Worm (Caenorhabditis elegans): ENCODE data around the gene lipl-1.

The lipl-1 gene

DNA sequence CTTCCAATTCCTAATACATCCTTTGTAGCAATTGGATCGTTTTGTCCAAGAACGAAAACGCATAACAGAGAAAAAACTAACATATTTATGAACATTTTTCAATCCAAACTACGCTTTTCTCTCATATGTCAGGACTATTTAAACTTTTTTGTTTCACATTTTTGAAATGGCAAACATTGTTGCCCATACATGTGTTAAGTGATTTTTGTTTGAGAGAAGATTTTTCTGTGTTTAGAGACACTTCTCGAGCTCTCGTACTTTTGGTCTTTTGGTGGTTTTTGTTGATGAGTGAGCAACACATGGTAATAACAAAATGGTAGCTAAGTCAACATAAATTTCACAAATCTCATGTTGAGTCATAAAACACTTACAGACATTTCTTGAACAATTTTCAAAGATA lies 14.7 kb upstream of the lipl-1 start, which contains the start of gene ttr-28:
ttr-28 (minus strand) TSS at position 101 of the 400 bp plus-strand sequence.
- TF ChIP-seq nhr-28 (tag; optimal IDR thresholded peaks at IDR 0.05), result no peak
- peak in 1 of 2 experiments; percentile 79 for TF ChIP-seq unc-62 (GFP tag; optimal IDR thresholded peaks at IDR 0.05 in 1 of 2)
- TF ChIP-seq unc-62 (tag; optimal IDR thresholded peaks at IDR 0.05), result no peak

DNA sequence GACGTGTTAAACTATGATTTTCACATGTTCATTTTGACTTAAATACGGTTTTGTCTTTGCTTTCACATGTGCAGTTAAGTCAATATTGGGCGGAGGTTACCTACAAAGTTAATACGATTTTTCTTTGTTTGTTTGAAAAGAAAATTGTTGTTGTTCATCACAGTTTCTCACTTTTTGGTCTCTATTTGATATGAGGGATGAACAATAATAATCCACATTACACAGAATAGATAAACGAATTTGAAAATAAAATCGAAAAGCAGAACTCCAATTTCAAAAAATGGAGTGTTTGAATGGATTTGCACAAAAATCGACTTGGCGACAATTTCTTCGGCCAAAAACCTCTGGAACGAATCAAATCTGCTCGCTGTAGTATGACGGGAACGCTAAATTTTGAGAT lies 13.1 kb upstream of the lipl-1 start, which contains the start of gene ttr-29:
ttr-29 (minus strand) TSS at position 101 of the 400 bp plus-strand sequence.
- TF ChIP-seq unc-62 (GFP tag; optimal IDR thresholded peaks at IDR 0.05 in 1 of 2) (peak in 1 of 2 experiments; percentile 18), unc-62 (tag; optimal IDR thresholded peaks at IDR 0.05) (no peak), daf-12 (tag; optimal IDR thresholded peaks at IDR 0.05) (no peak)

DNA sequence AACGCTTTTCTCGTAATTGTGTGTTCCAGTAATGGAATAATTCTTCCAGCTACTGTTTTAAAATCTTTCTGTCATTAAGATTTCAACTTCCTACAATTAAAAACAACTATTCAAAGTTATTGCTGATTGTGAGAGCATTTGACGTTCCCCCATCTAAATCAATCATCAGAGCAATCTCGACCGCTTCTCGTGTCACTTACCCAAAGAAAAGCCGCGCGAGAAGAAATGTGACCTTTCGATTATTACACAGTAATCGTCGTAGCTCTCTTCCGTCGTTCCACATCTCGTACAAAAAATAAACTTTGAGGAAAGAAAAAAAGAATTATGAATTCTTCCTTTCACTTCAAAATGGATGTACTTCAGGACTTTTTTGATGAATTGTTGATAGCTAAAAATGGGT lies 12.3 kb upstream of the lipl-1 start:
- no peak for TF ChIP-seq nhr-6 (tag; optimal IDR thresholded peaks at IDR 0.05)
- no peak for TF ChIP-seq madf-5 (GFP tag; IDR thresholded peaks at IDR 0.05)
- TF ChIP-seq Y5F2A.4 (GFP tag; optimal IDR thresholded peaks at IDR 0.05), result no peak
- TF ChIP-seq mes-2 (tag; optimal IDR thresholded peaks at IDR 0.05; ENCODE audit: poor library complexity, severe bottlenecking), result no peak
- TF ChIP-seq dmd-6 (GFP tag; IDR thresholded peaks at IDR 0.05), result no peak
- TF ChIP-seq zip-2 (tag; optimal IDR thresholded peaks at IDR 0.05), result no peak
- no peak for TF ChIP-seq F44E2.7 (GFP tag; IDR thresholded peaks at IDR 0.05)
- TF ChIP-seq ceh-62 (tag; optimal IDR thresholded peaks at IDR 0.05), result no peak
- no peak for TF ChIP-seq skn-1 (tag; optimal IDR thresholded peaks at IDR 0.05)
- TF ChIP-seq nhr-25 (tag; optimal IDR thresholded peaks at IDR 0.05; ENCODE audit: borderline replicate concordance, insufficient read depth), result no peak
- no peak for TF ChIP-seq spr-1 (tag; optimal IDR thresholded peaks at IDR 0.05)
- TF ChIP-seq daf-8 (GFP tag; IDR thresholded peaks at IDR 0.05), result no peak
- TF ChIP-seq ztf-7 (tag; optimal IDR thresholded peaks at IDR 0.05), result no peak
- no peak for TF ChIP-seq zag-1 (tag; optimal IDR thresholded peaks at IDR 0.05)
- TF ChIP-seq set-16 (GFP tag; IDR thresholded peaks at IDR 0.05), result no peak

DNA sequence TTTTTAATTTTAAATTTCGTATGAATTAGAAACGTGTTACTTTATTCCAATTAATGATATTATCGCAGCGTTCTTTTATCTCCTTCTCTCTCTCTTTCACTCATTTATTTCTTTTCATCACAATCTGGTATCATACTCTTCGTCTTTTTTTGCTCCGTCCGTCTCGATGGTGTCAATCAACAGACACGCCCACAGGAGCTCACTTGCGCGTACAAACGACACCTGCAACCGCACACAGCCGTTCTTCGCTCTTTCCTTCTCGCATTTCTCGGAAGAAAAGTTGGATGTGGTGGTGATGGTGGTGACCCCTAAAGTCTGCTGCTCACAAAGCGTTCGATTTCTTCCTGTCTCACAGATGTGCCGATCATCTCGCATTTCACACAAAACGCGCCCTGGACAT lies 11.2 kb upstream of the lipl-1 start:
- TF ChIP-seq ceh-28 (tag; optimal IDR thresholded peaks at IDR 0.05) (no peak), daf-16 (GFP tag; optimal IDR thresholded peaks at IDR 0.05) (no peak), daf-16 (tag; optimal IDR thresholded peaks at IDR 0.05) (no peak), pha-4 (GFP tag; IDR thresholded peaks at IDR 0.05) (no peak), pha-4 (tag; optimal IDR thresholded peaks at IDR 0.05) (no peak), ztf-11 (tag; optimal IDR thresholded peaks at IDR 0.05) (no peak), aha-1 (tag) (peak; percentile 65), unc-130 (GFP tag; optimal IDR thresholded peaks at IDR 0.05) (no peak), dmd-9 (GFP tag; IDR thresholded peaks at IDR 0.05) (no peak), Y75B8A.6 (GFP tag; IDR thresholded peaks at IDR 0.05) (no peak), vab-7 (GFP tag; IDR thresholded peaks at IDR 0.05) (no peak), lir-3 (tag; optimal IDR thresholded peaks at IDR 0.05) (no peak), php-3 (GFP tag; IDR thresholded peaks at IDR 0.05) (no peak), lin-15B (tag; optimal IDR thresholded peaks at IDR 0.05) (no peak), tra-1 (GFP tag; IDR thresholded peaks at IDR 0.05) (no peak), madf-9 (GFP tag; conservative IDR thresholded peaks at IDR 0.05) (no peak), gei-8 (GFP tag; optimal IDR thresholded peaks at IDR 0.05) (no peak), ces-1 (GFP tag; optimal IDR thresholded peaks at IDR 0.05) (no peak), snpc-4 (tag; optimal IDR thresholded peaks at IDR 0.05) (no peak), ZK337.2 (GFP tag; IDR thresholded peaks at IDR 0.05) (no peak), F49E8.2 (tag; optimal IDR thresholded peaks at IDR 0.05; ENCODE audit: borderline replicate concordance) (no peak), saeg-2 (GFP tag; IDR thresholded peaks at IDR 0.05) (peak; percentile 70; the same call in 1 of the 2 replicates), nhr-111 (GFP tag; optimal IDR thresholded peaks at IDR 0.05) (no peak), nhr-237 (tag; optimal IDR thresholded peaks at IDR 0.05) (no peak), cey-2 (tag; optimal IDR thresholded peaks at IDR 0.05; ENCODE audit: borderline replicate concordance, insufficient read depth) (no peak), lin-13 (GFP tag; optimal IDR thresholded peaks at IDR 0.05) (no peak), F37D6.2 (tag; optimal IDR thresholded peaks at IDR 0.05) (no peak), hlh-30 (tag; optimal IDR thresholded peaks at IDR 0.05; ENCODE audit: insufficient read depth) (no peak), D1046.2 (GFP tag; IDR thresholded peaks at IDR 0.05) (no peak)
